Fruit fly (Drosophila melanogaster) whole organism, wandering third instar larva: ENCODE measurements around the gene CdGAPr.

Source experiments
- Abd-B ChIP-seq: fragments of >200 bp; optimal IDR thresholded peaks from 2 replicates; lab custom pipeline; 2017; ENCODE audit warnings: missing biosample characterization, missing genetic modification characterization
- CrebA ChIP-seq: fragments of 200-800 bp; sonication (Bioruptor generic); optimal IDR thresholded peaks from 2 replicates; lab custom pipeline; 2016; ENCODE audit warnings: missing biosample characterization, mild to moderate bottlenecking, missing genetic modification characterization, borderline replicate concordance
- Hr83 ChIP-seq: fragments of 200-300 bp; sonication (Bioruptor generic); optimal IDR thresholded peaks from 2 replicates; lab custom pipeline; 2016; ENCODE audit warnings: missing biosample characterization, mild to moderate bottlenecking, missing genetic modification characterization, moderate library complexity; ENCODE audit not compliant: poor library complexity, severe bottlenecking
- OdsH ChIP-seq: fragments of 200-800 bp; sonication (Bioruptor generic); optimal IDR thresholded peaks from 2 replicates; lab custom pipeline; 2016; ENCODE audit warnings: missing biosample characterization, mild to moderate bottlenecking, missing genetic modification characterization
- br ChIP-seq: fragments of 200-800 bp; sonication (Bioruptor generic); optimal IDR thresholded peaks from 2 replicates; lab custom pipeline; 2016; ENCODE audit warnings: missing biosample characterization, missing genetic modification characterization
- lola ChIP-seq: fragments of >200 bp; optimal IDR thresholded peaks from 2 replicates; lab custom pipeline; 2017; ENCODE audit warnings: missing biosample characterization, missing genetic modification characterization

DNA sequence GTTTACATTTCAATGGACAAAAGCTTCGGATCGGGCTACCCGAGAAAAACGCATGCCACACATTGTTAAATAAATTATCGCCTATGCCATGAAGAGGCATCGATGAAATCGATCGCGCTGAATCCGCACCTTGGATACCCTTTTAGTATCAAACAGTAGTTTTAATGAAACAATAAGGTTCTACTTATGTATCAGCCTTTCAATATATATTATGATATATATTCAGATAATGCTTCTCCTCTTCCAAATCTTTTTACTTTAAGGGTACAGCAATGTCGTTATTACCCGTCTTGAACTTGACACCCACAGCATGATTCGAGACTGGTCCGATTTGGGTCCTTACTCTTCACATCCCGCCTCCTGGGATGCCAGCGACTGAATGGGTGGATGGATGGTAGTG is 8.3 kb upstream of the CdGAPr start:
- TF ChIP-seq lola (GFP tag; lab: Kevin White, UChicago) (no peak), OdsH (GFP tag; lab: Kevin White, UChicago) (peak; percentile 23), Abd-B (GFP tag; lab: Kevin White, UChicago) (no peak), Hr83 (GFP tag; lab: Kevin White, UChicago) (no peak), CrebA (GFP tag; lab: Kevin White, UChicago) (no peak), br (GFP tag; lab: Kevin White, UChicago) (no peak)
